Fruit fly (Drosophila melanogaster) whole organism, embryonic: ENCODE measurements around the gene CG9737.

Experiments
- Bteb2 ChIP-seq: fragments of 200-800 bp; sonication (Bioruptor generic); optimal IDR thresholded peaks from 2 replicates; lab custom pipeline; 2016; ENCODE audit warnings: missing biosample characterization, missing genetic modification characterization
- CG1024 ChIP-seq: fragments of 200-800 bp; sonication (Bioruptor generic); IDR thresholded peaks from 2 replicates; pipeline ENCODE4 v1.3.6; 2022; ENCODE audit warnings: missing biosample characterization, missing genetic modification characterization
- CG11093 ChIP-seq: fragments of 200-800 bp; sonication (Bioruptor generic); IDR thresholded peaks from 3 replicates; pipeline ENCODE4 v1.3.6; 2022; ENCODE audit warnings: missing biosample characterization, missing genetic modification characterization
- CG11696 ChIP-seq: fragments of 200-800 bp; sonication (Bioruptor generic); IDR thresholded peaks from 2 replicates; pipeline ENCODE4 v1.3.6; 2022; ENCODE audit warnings: missing biosample characterization, missing genetic modification characterization
- CG12391 ChIP-seq: fragments of 200-800 bp; sonication (Bioruptor generic); optimal IDR thresholded peaks from 3 replicates; lab custom pipeline; 2018; ENCODE audit warnings: missing biosample characterization, mild to moderate bottlenecking, missing genetic modification characterization, moderate library complexity
- CG14441 ChIP-seq: fragments of 200-800 bp; sonication (Bioruptor generic); IDR thresholded peaks from 2 replicates; pipeline ENCODE4 v1.3.6; 2022; ENCODE audit warnings: missing biosample characterization, missing genetic modification characterization
- CG14860 ChIP-seq: fragments of 200-800 bp; sonication (Bioruptor generic); IDR thresholded peaks from 3 replicates; pipeline ENCODE4 v1.3.6; 2022; ENCODE audit warnings: missing biosample characterization, missing genetic modification characterization; ENCODE audit not compliant: partially characterized antibody
- CG15011 ChIP-seq: fragments of 200-800 bp; sonication (Bioruptor generic); optimal IDR thresholded peaks from 3 replicates; lab custom pipeline; 2018; ENCODE audit warnings: missing biosample characterization, mild to moderate bottlenecking, missing genetic modification characterization
- CG15601 ChIP-seq: fragments of 200-800 bp; sonication (Bioruptor generic); optimal IDR thresholded peaks from 3 replicates; lab custom pipeline; 2019; ENCODE audit warnings: missing biosample characterization, mild to moderate bottlenecking, missing genetic modification characterization, moderate library complexity
- CG1603 ChIP-seq: fragments of 200-800 bp; sonication (Bioruptor generic); optimal IDR thresholded peaks from 2 replicates; lab custom pipeline; 2019; ENCODE audit warnings: missing biosample characterization, mild to moderate bottlenecking, missing genetic modification characterization, moderate library complexity
- CG17912 ChIP-seq: fragments of 200-800 bp; sonication (Bioruptor generic); optimal IDR thresholded peaks from 2 replicates; lab custom pipeline; 2018; ENCODE audit warnings: missing biosample characterization, mild to moderate bottlenecking, missing genetic modification characterization
- CG2129 ChIP-seq: fragments of 200-800 bp; sonication (Bioruptor generic); IDR thresholded peaks from 2 replicates; pipeline ENCODE4 v1.3.6; 2022; ENCODE audit warnings: missing biosample characterization, missing genetic modification characterization; ENCODE audit not compliant: partially characterized antibody
- CG30020 ChIP-seq: fragments of 200-800 bp; optimal IDR thresholded peaks from 2 replicates; lab custom pipeline; 2019; ENCODE audit warnings: missing biosample characterization, mild to moderate bottlenecking, missing genetic modification characterization, moderate library complexity
- CG4328 ChIP-seq: fragments of 200-800 bp; sonication (Bioruptor generic); optimal IDR thresholded peaks from 3 replicates; lab custom pipeline; 2017; ENCODE audit warnings: missing biosample characterization, missing genetic modification reagents, missing genetic modification characterization
- CG4404 ChIP-seq: fragments of 200-800 bp; sonication (Bioruptor generic); IDR thresholded peaks from 2 replicates; pipeline ENCODE4 v1.3.6; 2022; ENCODE audit warnings: missing biosample characterization, missing genetic modification characterization
- CG7271 ChIP-seq: fragments of 200-800 bp; sonication (Bioruptor generic); optimal IDR thresholded peaks from 2 replicates; lab custom pipeline; 2018; ENCODE audit warnings: missing biosample characterization, mild to moderate bottlenecking, missing genetic modification characterization, moderate library complexity
- CG7372 ChIP-seq: fragments of 200-800 bp; sonication (Bioruptor generic); IDR thresholded peaks from 2 replicates; pipeline ENCODE4 v1.3.6; 2022; ENCODE audit warnings: missing biosample characterization, missing genetic modification characterization
- CG7556 ChIP-seq: fragments of 200-800 bp; sonication (Bioruptor generic); optimal IDR thresholded peaks from 2 replicates; lab custom pipeline; 2017; ENCODE audit warnings: missing biosample characterization, mild to moderate bottlenecking, missing genetic modification characterization
- CG8359 ChIP-seq: fragments of 200-800 bp; sonication (Bioruptor generic); optimal IDR thresholded peaks from 2 replicates; lab custom pipeline; 2017; ENCODE audit warnings: missing biosample characterization, mild to moderate bottlenecking, missing genetic modification characterization, borderline replicate concordance
- CG9932 ChIP-seq: fragments of 200-800 bp; sonication (Bioruptor generic); IDR thresholded peaks from 2 replicates; pipeline ENCODE4 v1.3.6; 2022; ENCODE audit warnings: missing biosample characterization, missing genetic modification characterization
- CrebB ChIP-seq: fragments of 200-800 bp; sonication (Bioruptor generic); optimal IDR thresholded peaks from 3 replicates; lab custom pipeline; 2018; ENCODE audit warnings: missing biosample characterization, mild to moderate bottlenecking, missing genetic modification characterization
- D19A ChIP-seq: fragments of 200-800 bp; optimal IDR thresholded peaks from 3 replicates; lab custom pipeline; 2019; ENCODE audit warnings: missing biosample characterization, mild to moderate bottlenecking, missing genetic modification characterization, moderate library complexity
- Dbx ChIP-seq: fragments of 200-800 bp; sonication (Bioruptor generic); IDR thresholded peaks from 3 replicates; pipeline ENCODE4 v1.3.6; 2022; ENCODE audit warnings: missing biosample characterization, missing genetic modification characterization
- E2f2 ChIP-seq: fragments of 200-800 bp; sonication (Bioruptor generic); IDR thresholded peaks from 2 replicates; pipeline ENCODE4 v1.3.6; 2022; ENCODE audit warnings: missing biosample characterization, missing genetic modification characterization
- ERR ChIP-seq: fragments of 200-800 bp; sonication (Bioruptor generic); optimal IDR thresholded peaks from 2 replicates; lab custom pipeline; 2016; ENCODE audit warnings: missing biosample characterization, missing genetic modification characterization
- GATAe ChIP-seq: fragments of 200-800 bp; sonication (Bioruptor generic); conservative IDR thresholded peaks from 2 replicates; pipeline ENCODE4 v1.3.6; 2022; ENCODE audit warnings: missing biosample characterization, missing genetic modification characterization
- Myb ChIP-seq: fragments of 200-800 bp; sonication (Bioruptor generic); optimal IDR thresholded peaks from 2 replicates; lab custom pipeline; 2016; ENCODE audit warnings: missing biosample characterization, missing genetic modification characterization
- NFAT ChIP-seq: fragments of 200-800 bp; sonication (Bioruptor generic); IDR thresholded peaks from 2 replicates; pipeline ENCODE4 v1.3.6; 2022; ENCODE audit warnings: missing biosample characterization, missing genetic modification characterization
- Neu2 ChIP-seq: fragments of 200-800 bp; sonication (Bioruptor generic); optimal IDR thresholded peaks from 3 replicates; lab custom pipeline; 2016; ENCODE audit warnings: missing biosample characterization, missing genetic modification characterization, borderline replicate concordance
- Nf-YA ChIP-seq: fragments of 200-800 bp; sonication (Bioruptor generic); IDR thresholded peaks from 2 replicates; pipeline ENCODE4 v1.3.6; 2022; ENCODE audit warnings: missing biosample characterization, missing genetic modification characterization
- Oli ChIP-seq: fragments of 200-800 bp; sonication (Bioruptor generic); optimal IDR thresholded peaks from 2 replicates; lab custom pipeline; 2018; ENCODE audit warnings: missing biosample characterization, mild to moderate bottlenecking, missing genetic modification characterization, moderate library complexity
- Ptx1 ChIP-seq: fragments of 200-800 bp; sonication (Bioruptor generic); IDR thresholded peaks from 2 replicates; pipeline ENCODE4 v1.3.6; 2022; ENCODE audit warnings: missing biosample characterization, missing genetic modification characterization
- Sin3A ChIP-seq: fragments of >200 bp; optimal IDR thresholded peaks from 2 replicates; lab custom pipeline; 2018
- amos ChIP-seq: fragments of 200-800 bp; sonication (Bioruptor generic); IDR thresholded peaks from 2 replicates; pipeline ENCODE4 v1.3.6; 2022; ENCODE audit warnings: missing biosample characterization, missing genetic modification characterization; ENCODE audit not compliant: partially characterized antibody
- bcd ChIP-seq: fragments of 200-800 bp; sonication (Bioruptor generic); optimal IDR thresholded peaks from 2 replicates; lab custom pipeline; 2017; ENCODE audit warnings: missing biosample characterization, mild to moderate bottlenecking, missing genetic modification characterization
- cad ChIP-seq: fragments of >200 bp; optimal IDR thresholded peaks from 2 replicates; lab custom pipeline; 2017; ENCODE audit warnings: missing biosample characterization, missing genetic modification characterization
- chinmo ChIP-seq: fragments of 200-800 bp; sonication (Bioruptor generic); IDR thresholded peaks from 4 replicates; pipeline ENCODE4 v1.3.6; 2022; ENCODE audit warnings: missing biosample characterization, missing genetic modification characterization; ENCODE audit not compliant: partially characterized antibody
- croc ChIP-seq: fragments of 200-800 bp; sonication (Bioruptor generic); conservative IDR thresholded peaks from 3 replicates; pipeline ENCODE4 v1.3.6; 2022; ENCODE audit warnings: missing biosample characterization, missing genetic modification characterization
- crol ChIP-seq: fragments of 200-800 bp; sonication (Bioruptor generic); IDR thresholded peaks from 2 replicates; pipeline ENCODE4 v1.3.6; 2022; ENCODE audit warnings: missing biosample characterization, missing genetic modification characterization
- dan ChIP-seq: fragments of 200-800 bp; sonication (Bioruptor generic); IDR thresholded peaks from 2 replicates; pipeline ENCODE4 v1.3.6; 2022; ENCODE audit warnings: missing biosample characterization, missing genetic modification characterization
- emc ChIP-seq: fragments of 200-800 bp; sonication (Bioruptor generic); optimal IDR thresholded peaks from 2 replicates; lab custom pipeline; 2016; ENCODE audit warnings: missing biosample characterization, missing genetic modification characterization
- gsb ChIP-seq: fragments of 200-800 bp; sonication (Bioruptor generic); IDR thresholded peaks from 2 replicates; pipeline ENCODE4 v1.3.6; 2022; ENCODE audit warnings: missing biosample characterization, missing genetic modification characterization
- hth ChIP-seq: fragments of >200 bp; optimal IDR thresholded peaks from 2 replicates; lab custom pipeline; 2017; ENCODE audit warnings: inconsistent platforms
- inv ChIP-seq: fragments of 200-800 bp; sonication (Bioruptor generic); IDR thresholded peaks from 2 replicates; pipeline ENCODE4 v1.3.6; 2022; ENCODE audit warnings: missing biosample characterization, missing genetic modification characterization; ENCODE audit not compliant: partially characterized antibody
- jing ChIP-seq: fragments of 200-800 bp; sonication (Bioruptor generic); optimal IDR thresholded peaks from 2 replicates; lab custom pipeline; 2018; ENCODE audit warnings: missing biosample characterization, mild to moderate bottlenecking, missing genetic modification characterization
- pho ChIP-seq: fragments of 200-800 bp; sonication (Bioruptor generic); optimal IDR thresholded peaks from 2 replicates; lab custom pipeline; 2016; ENCODE audit warnings: missing biosample characterization, missing genetic modification characterization
- run ChIP-seq: fragments of 200-800 bp; sonication (Bioruptor generic); optimal IDR thresholded peaks from 3 replicates; lab custom pipeline; 2018; ENCODE audit warnings: missing biosample characterization, mild to moderate bottlenecking, missing genetic modification characterization
- seq ChIP-seq: fragments of 200-800 bp; sonication (Bioruptor generic); IDR thresholded peaks from 2 replicates; pipeline ENCODE4 v1.3.6; 2022; ENCODE audit warnings: missing biosample characterization, missing genetic modification characterization
- slp2 ChIP-seq: fragments of 200-800 bp; sonication (Bioruptor generic); optimal IDR thresholded peaks from 2 replicates; lab custom pipeline; 2016; ENCODE audit warnings: missing biosample characterization, missing genetic modification characterization
- so ChIP-seq: fragments of 200-800 bp; sonication (Bioruptor generic); IDR thresholded peaks from 3 replicates; pipeline ENCODE4 v1.3.6; 2022; ENCODE audit warnings: missing biosample characterization, missing genetic modification characterization
- wdn ChIP-seq: fragments of 200-800 bp; sonication (Bioruptor generic); IDR thresholded peaks from 2 replicates; pipeline ENCODE4 v1.3.6; 2022; ENCODE audit warnings: missing biosample characterization, missing genetic modification characterization
- wek ChIP-seq: fragments of 200-800 bp; sonication (Bioruptor generic); optimal IDR thresholded peaks from 3 replicates; lab custom pipeline; 2018; ENCODE audit warnings: missing biosample characterization, mild to moderate bottlenecking, missing genetic modification characterization, moderate library complexity

The CG9737 gene

dm6 chr3R:30195606-30196049 lies 47.5 kb downstream of the CG9737 start (continued):
- TF ChIP-seq slp2 (GFP tag; lab: Kevin White, UChicago) = peak; percentile 4
- peak; percentile 45; the same call in 1 of the 2 replicates for TF ChIP-seq seq (GFP tag; lab: Robert Waterston, UW)
- no peak for TF ChIP-seq D19A (tag; lab: Kevin White, UChicago)
- no peak for TF ChIP-seq CG14860 (GFP tag; lab: Robert Waterston, UW)
- peak; percentile 71; the same call in 2 of the 3 replicates for TF ChIP-seq Dbx
- no peak for TF ChIP-seq CG15011 (GFP tag; lab: Kevin White, UChicago)
- no peak for TF ChIP-seq Sin3A (lab: Kevin White, UChicago)
- no peak for TF ChIP-seq crol (GFP tag; lab: Robert Waterston, UW)
- TF ChIP-seq CG8359 = no peak
- TF ChIP-seq E2f2 = peak; percentile 40; the same call in 1 of the 2 replicates
- no peak for TF ChIP-seq Neu2 (GFP tag; lab: Kevin White, UChicago)
- TF ChIP-seq CG1024 (GFP tag; lab: Robert Waterston, UW) = no peak
- TF ChIP-seq wek (GFP tag; lab: Kevin White, UChicago) = no peak
- no peak for TF ChIP-seq CG17912 (GFP tag; lab: Kevin White, UChicago)
- TF ChIP-seq CG11696 (GFP tag; lab: Robert Waterston, UW) = no peak
- TF ChIP-seq run (tag; lab: Kevin White, UChicago) = no peak
- no peak for TF ChIP-seq dan (GFP tag; lab: Robert Waterston, UW)
- no peak for TF ChIP-seq GATAe (GFP tag; lab: Robert Waterston, UW)
- TF ChIP-seq CG7372 = peak; percentile 18; the same call in 1 of the 2 replicates
- TF ChIP-seq jing (GFP tag; lab: Kevin White, UChicago) = no peak
- TF ChIP-seq CG4404 = no peak
- peak; percentile 8 for TF ChIP-seq CG12391 (tag; lab: Kevin White, UChicago)
- no peak; the same call in 1 of the 2 replicates for TF ChIP-seq amos (GFP tag; lab: Robert Waterston, UW)
- TF ChIP-seq CG14441 (GFP tag; lab: Robert Waterston, UW) = peak; percentile 46; the same call in 1 of the 2 replicates
- TF ChIP-seq inv (GFP tag; lab: Robert Waterston, UW) = no peak
- TF ChIP-seq CG2129 = no peak
- peak; percentile 37; the same call in 1 of the 2 replicates for TF ChIP-seq wdn (GFP tag; lab: Robert Waterston, UW)
- TF ChIP-seq CG9932 (GFP tag; lab: Robert Waterston, UW) = no peak
- peak; percentile 11 for TF ChIP-seq ERR (GFP tag; lab: Kevin White, UChicago)
- TF ChIP-seq CG7556 (GFP tag; lab: Kevin White, UChicago) = no peak
- no peak for TF ChIP-seq emc (GFP tag; lab: Kevin White, UChicago)
- TF ChIP-seq Myb = peak; percentile 42
- 0 out of 3 replicates have a peak, but pooled peaks have one; percentile 28 for TF ChIP-seq CG11093 (GFP tag; lab: Robert Waterston, UW)
- peak; percentile 58 for TF ChIP-seq bcd
- TF ChIP-seq NFAT (GFP tag; lab: Robert Waterston, UW) = peak; percentile 74
- peak; percentile 70 for TF ChIP-seq Ptx1 (GFP tag; lab: Robert Waterston, UW)
- TF ChIP-seq so (GFP tag; lab: Robert Waterston, UW) = no peak
- no peak for TF ChIP-seq gsb (GFP tag; lab: Robert Waterston, UW)
- TF ChIP-seq hth = no peak
- TF ChIP-seq cad (GFP tag; lab: Kevin White, UChicago) = no peak
- no peak for TF ChIP-seq Oli (tag; lab: Kevin White, UChicago)
- 0 out of 2 replicates have a peak, but pooled peaks have one; percentile 27 for TF ChIP-seq Nf-YA (GFP tag; lab: Robert Waterston, UW)
- peak; percentile 50 for TF ChIP-seq Bteb2 (GFP tag; lab: Kevin White, UChicago)
- TF ChIP-seq CrebB (tag; lab: Kevin White, UChicago) = peak; percentile 39
- no peak for TF ChIP-seq CG4328 (GFP tag; lab: Kevin White, UChicago)
- TF ChIP-seq CG15601 = peak; percentile 40
- TF ChIP-seq CG30020 (tag; lab: Kevin White, UChicago) = no peak
- no peak for TF ChIP-seq croc (GFP tag; lab: Robert Waterston, UW)
- TF ChIP-seq chinmo (GFP tag; lab: Robert Waterston, UW) = peak; percentile 31; the same call in 1 of the 4 replicates
- TF ChIP-seq CG7271 (tag; lab: Kevin White, UChicago) = no peak
- TF ChIP-seq CG1603 (tag; lab: Kevin White, UChicago) = peak; percentile 37
- TF ChIP-seq pho = peak; percentile 48
